Fruit fly (Drosophila melanogaster) whole organism, embryonic: ENCODE data around the gene PIG-C.

Source experiments
- Abd-B ChIP-seq: fragments of 200-800 bp; sonication (Bioruptor generic); optimal IDR thresholded peaks from 2 replicates; lab custom pipeline; 2018; ENCODE audit warnings: missing biosample characterization, mild to moderate bottlenecking, missing genetic modification characterization, moderate library complexity
- Atf6 ChIP-seq: fragments of 200-800 bp; sonication (Bioruptor generic); IDR thresholded peaks from 2 replicates; pipeline ENCODE4 v1.3.6; 2022; ENCODE audit warnings: missing biosample characterization, missing genetic modification characterization
- CG10979 ChIP-seq: fragments of 200-800 bp; sonication (Bioruptor generic); optimal IDR thresholded peaks from 2 replicates; lab custom pipeline; 2018; ENCODE audit warnings: missing biosample characterization, mild to moderate bottlenecking, missing genetic modification characterization, moderate library complexity
- CG11504 ChIP-seq: fragments of 200-800 bp; sonication (Bioruptor generic); optimal IDR thresholded peaks from 3 replicates; lab custom pipeline; 2019; ENCODE audit warnings: missing biosample characterization, mild to moderate bottlenecking, missing genetic modification characterization, moderate library complexity
- CG11560 ChIP-seq: fragments of 200-800 bp; sonication (Bioruptor generic); IDR thresholded peaks from 3 replicates; pipeline ENCODE4 v1.3.6; 2022; ENCODE audit warnings: missing biosample characterization, missing genetic modification characterization
- CG12391 ChIP-seq: fragments of 200-800 bp; sonication (Bioruptor generic); optimal IDR thresholded peaks from 3 replicates; lab custom pipeline; 2018; ENCODE audit warnings: missing biosample characterization, mild to moderate bottlenecking, missing genetic modification characterization, moderate library complexity
- CG12769 ChIP-seq: fragments of 200-800 bp; sonication (Bioruptor generic); optimal IDR thresholded peaks from 2 replicates; lab custom pipeline; 2019; ENCODE audit warnings: missing biosample characterization, mild to moderate bottlenecking, missing genetic modification characterization, moderate library complexity
- CG13424 ChIP-seq: fragments of 200-800 bp; sonication (Bioruptor generic); optimal IDR thresholded peaks from 2 replicates; lab custom pipeline; 2019; ENCODE audit warnings: missing biosample characterization, mild to moderate bottlenecking, missing genetic modification characterization, moderate library complexity
- CG13775 ChIP-seq: fragments of 200-800 bp; sonication (Bioruptor generic); optimal IDR thresholded peaks from 3 replicates; lab custom pipeline; 2017; ENCODE audit warnings: missing biosample characterization, mild to moderate bottlenecking, missing genetic modification characterization
- CG14441 ChIP-seq: fragments of 200-800 bp; sonication (Bioruptor generic); IDR thresholded peaks from 2 replicates; pipeline ENCODE4 v1.3.6; 2022; ENCODE audit warnings: missing biosample characterization, missing genetic modification characterization
- CG15269 ChIP-seq: fragments of 200-800 bp; sonication (Bioruptor generic); optimal IDR thresholded peaks from 2 replicates; lab custom pipeline; 2018; ENCODE audit warnings: missing biosample characterization, mild to moderate bottlenecking, missing genetic modification characterization, moderate library complexity
- CG17186 ChIP-seq: fragments of 200-800 bp; sonication (Bioruptor generic); optimal IDR thresholded peaks from 3 replicates; lab custom pipeline; 2017; ENCODE audit warnings: missing biosample characterization, missing genetic modification reagents, missing genetic modification characterization
- CG2120 ChIP-seq: fragments of 200-800 bp; sonication (Bioruptor generic); optimal IDR thresholded peaks from 3 replicates; lab custom pipeline; 2016; ENCODE audit warnings: missing biosample characterization, missing genetic modification characterization
- CG2678 ChIP-seq: fragments of 200-800 bp; sonication (Bioruptor generic); optimal IDR thresholded peaks from 3 replicates; lab custom pipeline; 2019; ENCODE audit warnings: missing biosample characterization, mild to moderate bottlenecking, missing genetic modification characterization, moderate library complexity
- CG32532 ChIP-seq: fragments of 200-800 bp; sonication (Bioruptor generic); IDR thresholded peaks from 2 replicates; pipeline ENCODE4 v1.3.6; 2022; ENCODE audit warnings: missing biosample characterization, missing genetic modification characterization
- CG33213 ChIP-seq: fragments of 200-800 bp; sonication (Bioruptor generic); optimal IDR thresholded peaks from 3 replicates; lab custom pipeline; 2016; ENCODE audit warnings: missing biosample characterization, missing genetic modification characterization
- CG8290 ChIP-seq, 3 experiments: fragments of 200-800 bp; sonication (Bioruptor generic); optimal IDR thresholded peaks; 2 replicates each; lab custom pipeline; 2016 to 2019; ENCODE audit warnings: missing biosample characterization in 3 of 3, missing genetic modification characterization in 3 of 3, mild to moderate bottlenecking in 2 of 3, moderate library complexity in 1 of 3
- CG8388 ChIP-seq: fragments of 200-800 bp; sonication (Bioruptor generic); optimal IDR thresholded peaks from 2 replicates; lab custom pipeline; 2019; ENCODE audit warnings: missing biosample characterization, mild to moderate bottlenecking, missing genetic modification characterization, moderate library complexity
- Camta ChIP-seq: fragments of 200-800 bp; sonication (Bioruptor generic); optimal IDR thresholded peaks from 2 replicates; lab custom pipeline; 2016; ENCODE audit warnings: missing biosample characterization, missing genetic modification characterization
- Dip3 ChIP-seq: fragments of 200-800 bp; sonication (Bioruptor generic); optimal IDR thresholded peaks from 3 replicates; lab custom pipeline; 2016; ENCODE audit warnings: missing biosample characterization, missing genetic modification characterization
- Dll ChIP-seq: fragments of 200-800 bp; sonication (Bioruptor generic); IDR thresholded peaks from 4 replicates; pipeline ENCODE4 v1.3.6; 2022; ENCODE audit warnings: missing biosample characterization, missing genetic modification characterization; ENCODE audit not compliant: partially characterized antibody
- Hr51 ChIP-seq, 2 experiments: fragments of 200-800 bp; sonication (Bioruptor generic); optimal IDR thresholded peaks; 2 replicates in 1 of 2; 3 replicates in 1 of 2; lab custom pipeline; 2016 to 2018; ENCODE audit warnings: missing biosample characterization in 2 of 2, missing genetic modification characterization in 2 of 2, mild to moderate bottlenecking in 1 of 2, moderate library complexity in 1 of 2
- Oaz ChIP-seq: fragments of 200-800 bp; sonication (Bioruptor generic); IDR thresholded peaks from 2 replicates; pipeline ENCODE4 v1.3.6; 2022; ENCODE audit warnings: missing biosample characterization, missing genetic modification characterization
- Opbp ChIP-seq: fragments of 200-800 bp; sonication (Bioruptor generic); IDR thresholded peaks from 3 replicates; pipeline ENCODE4 v1.3.6; 2022; ENCODE audit warnings: missing biosample characterization, missing genetic modification characterization; ENCODE audit not compliant: partially characterized antibody
- Optix ChIP-seq: fragments of 200-800 bp; sonication (Bioruptor generic); IDR thresholded peaks from 3 replicates; pipeline ENCODE4 v1.3.6; 2022; ENCODE audit warnings: missing biosample characterization, missing genetic modification characterization
- Pdp1 ChIP-seq, 2 experiments: fragments of 200-800 bp; sonication (Bioruptor generic); optimal IDR thresholded peaks; 3 replicates each; lab custom pipeline; 2016; ENCODE audit warnings: missing biosample characterization in 2 of 2, missing genetic modification characterization in 2 of 2, mild to moderate bottlenecking in 1 of 2, moderate library complexity in 1 of 2
- Ptx1 ChIP-seq: fragments of 200-800 bp; sonication (Bioruptor generic); IDR thresholded peaks from 2 replicates; pipeline ENCODE4 v1.3.6; 2022; ENCODE audit warnings: missing biosample characterization, missing genetic modification characterization
- Sox100B ChIP-seq: fragments of 200-800 bp; sonication (Bioruptor generic); optimal IDR thresholded peaks from 3 replicates; lab custom pipeline; 2018; ENCODE audit warnings: missing biosample characterization, mild to moderate bottlenecking, missing genetic modification characterization
- br ChIP-seq: fragments of >200 bp; optimal IDR thresholded peaks from 2 replicates; lab custom pipeline; 2017
- chinmo ChIP-seq: fragments of 200-800 bp; sonication (Bioruptor generic); IDR thresholded peaks from 4 replicates; pipeline ENCODE4 v1.3.6; 2022; ENCODE audit warnings: missing biosample characterization, missing genetic modification characterization; ENCODE audit not compliant: partially characterized antibody
- chn ChIP-seq: fragments of 200-800 bp; sonication (Bioruptor generic); optimal IDR thresholded peaks from 2 replicates; lab custom pipeline; 2016; ENCODE audit warnings: missing biosample characterization, missing genetic modification characterization
- croc ChIP-seq: fragments of 200-800 bp; sonication (Bioruptor generic); conservative IDR thresholded peaks from 3 replicates; pipeline ENCODE4 v1.3.6; 2022; ENCODE audit warnings: missing biosample characterization, missing genetic modification characterization
- dmrt99B ChIP-seq: fragments of 200-800 bp; sonication (Bioruptor generic); optimal IDR thresholded peaks from 2 replicates; lab custom pipeline; 2018; ENCODE audit warnings: missing biosample characterization, mild to moderate bottlenecking, missing genetic modification characterization, moderate library complexity
- dysf ChIP-seq: fragments of 200-800 bp; sonication (Bioruptor generic); IDR thresholded peaks from 3 replicates; pipeline ENCODE4 v1.3.6; 2022; ENCODE audit warnings: missing biosample characterization, missing genetic modification characterization
- gem ChIP-seq: fragments of 200-800 bp; sonication (Bioruptor generic); optimal IDR thresholded peaks from 2 replicates; lab custom pipeline; 2019; ENCODE audit warnings: missing biosample characterization, mild to moderate bottlenecking, missing genetic modification characterization, moderate library complexity
- grau ChIP-seq: fragments of 200-800 bp; optimal IDR thresholded peaks from 3 replicates; lab custom pipeline; 2019; ENCODE audit warnings: missing biosample characterization, mild to moderate bottlenecking, missing genetic modification characterization, moderate library complexity
- gsb ChIP-seq: fragments of 200-800 bp; sonication (Bioruptor generic); IDR thresholded peaks from 2 replicates; pipeline ENCODE4 v1.3.6; 2022; ENCODE audit warnings: missing biosample characterization, missing genetic modification characterization
- gsb-n ChIP-seq: fragments of 200-800 bp; sonication (Bioruptor generic); optimal IDR thresholded peaks from 3 replicates; lab custom pipeline; 2018; ENCODE audit warnings: missing biosample characterization, mild to moderate bottlenecking, missing genetic modification characterization
- kay ChIP-seq: fragments of 200-800 bp; sonication (Bioruptor generic); optimal IDR thresholded peaks from 2 replicates; lab custom pipeline; 2016; ENCODE audit warnings: missing biosample characterization, missing genetic modification characterization
- lab ChIP-seq: fragments of 200-800 bp; sonication (Bioruptor generic); optimal IDR thresholded peaks from 3 replicates; lab custom pipeline; 2017; ENCODE audit warnings: missing biosample characterization, missing genetic modification characterization, mild to moderate bottlenecking, moderate library complexity, missing genetic modification reagents
- lola ChIP-seq, 3 experiments: fragments of >200 bp in 2 of 3; fragments of 200-800 bp in 1 of 3; sonication (Bioruptor generic) in 1 of 3; optimal IDR thresholded peaks; 2 replicates each; lab custom pipeline; 2017 to 2019; ENCODE audit warnings: missing biosample characterization in 3 of 3, missing genetic modification characterization in 3 of 3, mild to moderate bottlenecking in 1 of 3, moderate library complexity in 1 of 3
- pnt ChIP-seq: fragments of 200-800 bp; sonication (Bioruptor generic); optimal IDR thresholded peaks from 3 replicates; lab custom pipeline; 2016; ENCODE audit warnings: missing biosample characterization, missing genetic modification characterization
- prd ChIP-seq, 3 experiments: fragments of >200 bp in 2 of 3; fragments of 200-800 bp in 1 of 3; sonication (Bioruptor generic) in 1 of 3; optimal IDR thresholded peaks in 2 of 3; IDR thresholded peaks in 1 of 3; 2 replicates in 2 of 3; 3 replicates in 1 of 3; pipeline versions ENCODE4 v1.3.6 to Lab custom; 2017 to 2022; ENCODE audit warnings: missing biosample characterization in 1 of 3, missing genetic modification characterization in 1 of 3
- row ChIP-seq: fragments of 200-800 bp; sonication (Bioruptor generic); IDR thresholded peaks from 3 replicates; pipeline ENCODE4 v1.3.6; 2022; ENCODE audit warnings: missing biosample characterization, missing genetic modification characterization
- seq ChIP-seq: fragments of 200-800 bp; sonication (Bioruptor generic); IDR thresholded peaks from 2 replicates; pipeline ENCODE4 v1.3.6; 2022; ENCODE audit warnings: missing biosample characterization, missing genetic modification characterization
- stc ChIP-seq: fragments of 200-800 bp; sonication (Bioruptor generic); IDR thresholded peaks from 2 replicates; pipeline ENCODE4 v1.3.6; 2022; ENCODE audit warnings: missing biosample characterization, missing genetic modification characterization
- vvl ChIP-seq: fragments of 200-800 bp; sonication (Bioruptor generic); IDR thresholded peaks from 2 replicates; pipeline ENCODE4 v1.3.6; 2022; ENCODE audit warnings: missing biosample characterization, missing genetic modification characterization
- z ChIP-seq: fragments of 200-800 bp; sonication (Bioruptor generic); IDR thresholded peaks from 3 replicates; pipeline ENCODE4 v1.3.6; 2022; ENCODE audit warnings: missing biosample characterization, missing genetic modification characterization

The PIG-C gene

DNA sequence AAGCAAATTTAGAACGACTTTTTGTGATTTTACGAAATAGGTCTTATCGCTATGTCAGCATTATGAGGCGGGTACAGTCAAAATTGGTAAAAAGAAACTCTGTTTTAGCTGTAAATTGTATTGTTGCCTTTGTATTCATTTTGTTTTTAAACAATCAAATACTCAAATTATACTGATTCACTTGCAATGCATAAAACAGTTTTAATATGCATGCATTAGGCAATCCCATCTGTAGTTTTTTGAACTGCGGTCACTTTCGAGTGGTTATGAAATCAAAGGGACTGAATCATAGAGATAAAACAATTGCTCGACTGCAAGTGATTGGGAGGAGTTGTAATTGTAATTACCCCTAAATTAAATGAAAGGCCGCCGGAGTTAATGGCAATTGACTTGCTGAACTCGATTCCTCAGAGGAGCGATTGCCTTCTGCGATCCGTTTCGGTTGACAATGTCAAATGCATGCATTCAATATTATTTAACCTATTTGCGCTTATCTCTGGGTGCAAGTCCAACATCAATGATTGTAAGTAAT is 20.7 kb upstream of the PIG-C start:
- no peak for TF ChIP-seq CG10979 (tag; lab: Kevin White, UChicago)
- TF ChIP-seq CG8388 (GFP tag; lab: Kevin White, UChicago), result no peak
- no peak for TF ChIP-seq croc (GFP tag; lab: Robert Waterston, UW)
- no peak for TF ChIP-seq CG33213 (GFP tag; lab: Kevin White, UChicago)
- peak; percentile 16 for TF ChIP-seq gem (tag; lab: Kevin White, UChicago)
- no peak for TF ChIP-seq CG8290 (GFP tag; optimal IDR thresholded peaks at IDR 0.05; lab: Kevin White, UChicago)
- peak in 1 of 2 experiments; percentile 38 for TF ChIP-seq CG8290 (tag; optimal IDR thresholded peaks at IDR 0.05; lab: Kevin White, UChicago)
- TF ChIP-seq Camta (GFP tag; lab: Kevin White, UChicago), result no peak
- no peak for TF ChIP-seq Abd-B (GFP tag; lab: Kevin White, UChicago)
- TF ChIP-seq chinmo (GFP tag; lab: Robert Waterston, UW), result 0 out of 4 replicates have a peak, but pooled peaks have one; percentile 17
- TF ChIP-seq Dip3 (GFP tag; lab: Kevin White, UChicago), result no peak
- no peak for TF ChIP-seq Oaz (GFP tag; lab: Robert Waterston, UW)
- no peak for TF ChIP-seq Sox100B (GFP tag; lab: Kevin White, UChicago)
- no peak for TF ChIP-seq CG13775 (GFP tag; lab: Kevin White, UChicago)
- TF ChIP-seq CG15269, result peak; percentile 45
- no peak for TF ChIP-seq pnt (GFP tag; lab: Kevin White, UChicago)
- no peak for TF ChIP-seq kay (GFP tag; lab: Kevin White, UChicago)
- peak; percentile 16; the same call in 1 of the 2 replicates for TF ChIP-seq CG32532 (GFP tag; lab: Robert Waterston, UW)
- no peak for TF ChIP-seq chn (GFP tag; lab: Kevin White, UChicago)
- TF ChIP-seq dysf (GFP tag; lab: Robert Waterston, UW), result 0 out of 3 replicates have a peak, but pooled peaks have one; percentile 34
- TF ChIP-seq gsb, result peak; percentile 32; the same call in 1 of the 2 replicates
- peak; percentile 0 for TF ChIP-seq dmrt99B
- TF ChIP-seq lola (GFP tag; optimal IDR thresholded peaks at IDR 0.05; lab: Kevin White, UChicago), result no peak
- TF ChIP-seq Pdp1 (GFP tag; optimal IDR thresholded peaks at IDR 0.05; lab: Kevin White, UChicago), result peak in 1 of 2 experiments; percentile 56
- peak; percentile 56 for TF ChIP-seq row (GFP tag; lab: Robert Waterston, UW)
- TF ChIP-seq CG13424 (tag; lab: Kevin White, UChicago), result peak; percentile 25
- TF ChIP-seq grau (tag; lab: Kevin White, UChicago), result peak; percentile 72
- TF ChIP-seq z (GFP tag; lab: Robert Waterston, UW), result no peak
- TF ChIP-seq CG17186 (GFP tag; lab: Kevin White, UChicago), result no peak
- TF ChIP-seq CG14441 (GFP tag; lab: Robert Waterston, UW), result 0 out of 2 replicates have a peak, but pooled peaks have one; percentile 22
- peak; percentile 54 for TF ChIP-seq seq (GFP tag; lab: Robert Waterston, UW)
- TF ChIP-seq prd (optimal IDR thresholded peaks at IDR 0.05; lab: Kevin White, UChicago), result no peak
- TF ChIP-seq prd (GFP tag; IDR thresholded peaks at IDR 0.05; lab: Robert Waterston, UW), result 0 out of 3 replicates have a peak, but pooled peaks have one; percentile 9
- 0 out of 2 replicates have a peak, but pooled peaks have one; percentile 19 for TF ChIP-seq vvl (GFP tag; lab: Robert Waterston, UW)
- TF ChIP-seq lab, result peak; percentile 37
- TF ChIP-seq Hr51 (GFP tag; optimal IDR thresholded peaks at IDR 0.05; lab: Kevin White, UChicago), result peak in 1 of 2 experiments; percentile 35
- TF ChIP-seq Opbp (GFP tag; lab: Robert Waterston, UW), result no peak
- TF ChIP-seq gsb-n (tag; lab: Kevin White, UChicago), result no peak
- TF ChIP-seq CG11504, result peak; percentile 19
- TF ChIP-seq br (lab: Kevin White, UChicago), result no peak
- peak; percentile 20 for TF ChIP-seq CG2678 (tag; lab: Kevin White, UChicago)
- peak; percentile 15 for TF ChIP-seq CG12769 (tag; lab: Kevin White, UChicago)
- 0 out of 2 replicates have a peak, but pooled peaks have one; percentile 13 for TF ChIP-seq Ptx1 (GFP tag; lab: Robert Waterston, UW)
- peak; percentile 46 for TF ChIP-seq CG2120 (GFP tag; lab: Kevin White, UChicago)
- TF ChIP-seq Optix (GFP tag; lab: Robert Waterston, UW), result no peak
- TF ChIP-seq Atf6 (GFP tag; lab: Robert Waterston, UW), result peak; percentile 37; the same call in 1 of the 2 replicates
- no peak for TF ChIP-seq CG11560
- TF ChIP-seq CG12391 (tag; lab: Kevin White, UChicago), result peak; percentile 7
- TF ChIP-seq Dll (GFP tag; lab: Robert Waterston, UW), result no peak
- 0 out of 2 replicates have a peak, but pooled peaks have one; percentile 44 for TF ChIP-seq stc (GFP tag; lab: Robert Waterston, UW)
